Worm (Caenorhabditis elegans): Measurements from ENCODE around the gene fbxa-190.
A peak's percentile ranks its signal among the peaks of the same experiment; 100 is the strongest.

The fbxa-190 gene

DNA sequence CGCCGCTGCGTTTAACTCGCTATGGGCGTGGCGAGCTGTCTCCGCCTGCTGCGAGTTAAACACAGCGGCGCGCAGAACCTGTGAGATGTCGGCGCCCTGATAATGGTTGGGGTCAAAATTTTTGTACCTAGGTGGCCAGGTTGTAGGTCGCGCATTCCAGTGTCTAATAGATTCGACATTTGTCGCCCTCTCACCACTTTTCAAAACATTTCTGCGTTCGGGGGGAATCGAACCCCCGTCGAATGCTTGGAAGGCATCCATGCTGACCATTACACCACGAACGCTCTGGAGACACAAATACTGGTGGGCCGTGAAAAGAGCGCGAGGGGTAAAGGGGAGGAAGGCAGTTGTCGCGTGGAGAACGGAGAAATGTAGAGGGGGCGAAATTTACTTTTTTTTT is 7.6 kb downstream of the fbxa-190 start (continued):
- TF ChIP-seq snpc-1.3 (tag; optimal IDR thresholded peaks at IDR 0.05; ENCODE audit: insufficient read depth), result peak; percentile 31
- TF ChIP-seq mcd-1 (GFP tag; IDR thresholded peaks at IDR 0.05), result peak; percentile 74
- peak; percentile 88 for TF ChIP-seq nhr-90 (tag; optimal IDR thresholded peaks at IDR 0.05)
- TF ChIP-seq F33H1.4 (GFP tag; IDR thresholded peaks at IDR 0.05), result no peak
- peak; percentile 66 for TF ChIP-seq snpc-4 (GFP tag; optimal IDR thresholded peaks at IDR 0.05)
- TF ChIP-seq snpc-4 (tag; optimal IDR thresholded peaks at IDR 0.05), result peak in 3 of 4 experiments; percentile 78 to 86 (median 81)
- TF ChIP-seq efl-1 (GFP tag; optimal IDR thresholded peaks at IDR 0.05), result no peak
- TF ChIP-seq hmg-1.2 (GFP tag; IDR thresholded peaks at IDR 0.05), result peak; percentile 79
- TF ChIP-seq egrh-3 (GFP tag; IDR thresholded peaks at IDR 0.05), result no peak; the same call in 1 of the 2 replicates
- TF ChIP-seq unc-62 (GFP tag; optimal IDR thresholded peaks at IDR 0.05), result no peak
- peak; percentile 88; the same call in 1 of the 2 replicates for TF ChIP-seq Y56A3A.18 (GFP tag; IDR thresholded peaks at IDR 0.05)
- peak; percentile 74 for TF ChIP-seq B0336.3 (GFP tag; IDR thresholded peaks at IDR 0.05)
- peak; percentile 89 for TF ChIP-seq K11D2.4 (GFP tag; IDR thresholded peaks at IDR 0.05)
- no peak for TF ChIP-seq lsy-27 (tag; optimal IDR thresholded peaks at IDR 0.05; ENCODE audit: borderline replicate concordance, insufficient read depth)
- TF ChIP-seq attf-3 (GFP tag; conservative IDR thresholded peaks at IDR 0.05), result no peak
- peak; percentile 32 for TF ChIP-seq Y67H2A.10 (GFP tag; conservative IDR thresholded peaks at IDR 0.05)
- TF ChIP-seq cebp-2 (GFP tag; IDR thresholded peaks at IDR 0.05), result 0 out of 2 replicates have a peak, but pooled peaks have one; percentile 77
- peak; percentile 53 for TF ChIP-seq nhr-179 (tag; optimal IDR thresholded peaks at IDR 0.05)
- TF ChIP-seq lir-1 (GFP tag; conservative IDR thresholded peaks at IDR 0.05), result no peak; the same call in 1 of the 2 replicates
- TF ChIP-seq ceh-40 (GFP tag; IDR thresholded peaks at IDR 0.05), result 0 out of 2 replicates have a peak, but pooled peaks have one; percentile 51
- 0 out of 2 replicates have a peak, but pooled peaks have one; percentile 34 for TF ChIP-seq C17E4.6 (GFP tag; IDR thresholded peaks at IDR 0.05)
- TF ChIP-seq cebp-1 (GFP tag; IDR thresholded peaks at IDR 0.05), result 0 out of 2 replicates have a peak, but pooled peaks have one; percentile 35
- peak; percentile 78 for TF ChIP-seq cebp-1 (tag; optimal IDR thresholded peaks at IDR 0.05)
- peak; percentile 67 for TF ChIP-seq mxl-1 (tag; optimal IDR thresholded peaks at IDR 0.05)
- TF ChIP-seq B0035.1 (tag; optimal IDR thresholded peaks at IDR 0.05), result peak; percentile 79
- no peak for TF ChIP-seq F55B11.4 (tag; optimal IDR thresholded peaks at IDR 0.05; ENCODE audit: borderline replicate concordance, insufficient read depth)
- peak; percentile 44 for TF ChIP-seq tlf-1 (GFP tag; optimal IDR thresholded peaks at IDR 0.05)
- no peak for TF ChIP-seq sdz-38 (tag; optimal IDR thresholded peaks at IDR 0.05)
- TF ChIP-seq bed-2 (GFP tag; IDR thresholded peaks at IDR 0.05), result no peak
- TF ChIP-seq F49E8.2 (tag; optimal IDR thresholded peaks at IDR 0.05; ENCODE audit: insufficient read depth), result no peak

DNA sequence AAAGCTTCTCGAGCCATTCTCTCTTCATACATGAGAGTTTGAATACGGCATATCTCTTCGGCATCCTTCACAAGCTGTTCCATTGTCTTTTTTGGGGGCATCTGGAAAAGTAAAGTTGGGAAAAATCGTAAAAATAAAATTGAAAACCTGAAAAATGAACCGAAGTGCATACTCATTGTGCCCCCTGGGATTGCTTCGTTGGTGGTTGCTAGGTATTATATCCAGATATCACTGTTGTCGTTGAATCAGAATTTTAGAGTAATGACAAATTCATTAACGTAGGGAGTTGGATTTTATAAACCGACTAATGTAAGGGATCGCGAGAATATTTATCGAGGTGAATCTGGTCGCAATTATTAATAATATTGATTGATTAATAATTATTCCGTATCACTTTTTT is 9.8 kb downstream of the fbxa-190 start, which contains the start of gene F56C3.10:
F56C3.10 (minus strand) TSS at position 101 of the 400 bp plus-strand sequence.
- no peak for TF ChIP-seq tbx-9 (tag; optimal IDR thresholded peaks at IDR 0.05; ENCODE audit: borderline replicate concordance)
- TF ChIP-seq Y67H2A.10 (GFP tag; conservative IDR thresholded peaks at IDR 0.05), result no peak
- TF ChIP-seq hlh-12 (tag; optimal IDR thresholded peaks at IDR 0.05), result no peak
- no peak for TF ChIP-seq rcor-1 (GFP tag; IDR thresholded peaks at IDR 0.05)
- no peak for TF ChIP-seq lsl-1 (GFP tag; optimal IDR thresholded peaks at IDR 0.05)
- no peak for TF ChIP-seq egl-44 (GFP tag; IDR thresholded peaks at IDR 0.05)
- TF ChIP-seq atf-7 (tag; optimal IDR thresholded peaks at IDR 0.05), result no peak
- no peak for TF ChIP-seq B0035.1 (tag; optimal IDR thresholded peaks at IDR 0.05)
- TF ChIP-seq ekl-4 (GFP tag; IDR thresholded peaks at IDR 0.05), result no peak
- no peak for TF ChIP-seq T26A5.8 (tag; optimal IDR thresholded peaks at IDR 0.05)
- TF ChIP-seq ztf-28 (GFP tag; IDR thresholded peaks at IDR 0.05), result no peak
- no peak for TF ChIP-seq ztf-25 (GFP tag; IDR thresholded peaks at IDR 0.05)
- TF ChIP-seq nfya-1 (tag; optimal IDR thresholded peaks at IDR 0.05; ENCODE audit: borderline replicate concordance, insufficient read depth), result no peak
